Fruit fly (Drosophila melanogaster) whole organism, pupa: Measurements from ENCODE around the gene CG3308.

ENCODE experiments used
- CG10348 ChIP-seq: fragments of 200-800 bp; sonication (Bioruptor generic); IDR thresholded peaks from 2 replicates; pipeline ENCODE4 v1.3.6; 2022; ENCODE audit warnings: missing biosample characterization, missing genetic modification characterization
- CG12605 ChIP-seq: fragments of 200-800 bp; sonication (Bioruptor generic); IDR thresholded peaks from 2 replicates; pipeline ENCODE4 v1.3.6; 2022; ENCODE audit warnings: missing biosample characterization, missing genetic modification characterization
- CG13204 ChIP-seq: fragments of 200-800 bp; sonication (Bioruptor generic); optimal IDR thresholded peaks from 2 replicates; lab custom pipeline; 2018; ENCODE audit warnings: missing biosample characterization, mild to moderate bottlenecking, missing genetic modification characterization, moderate library complexity
- CG14655 ChIP-seq: fragments of 200-800 bp; sonication (Bioruptor generic); optimal IDR thresholded peaks from 3 replicates; lab custom pipeline; 2017; ENCODE audit warnings: mild to moderate bottlenecking, missing biosample characterization, missing genetic modification reagents, missing genetic modification characterization
- CG15710 ChIP-seq: fragments of 200-800 bp; sonication (Bioruptor generic); optimal IDR thresholded peaks from 2 replicates; lab custom pipeline; 2018; ENCODE audit warnings: missing biosample characterization, mild to moderate bottlenecking, missing genetic modification characterization, moderate library complexity
- CG17806 ChIP-seq: fragments of 200-800 bp; sonication (Bioruptor generic); optimal IDR thresholded peaks from 2 replicates; lab custom pipeline; 2018; ENCODE audit warnings: missing biosample characterization, mild to moderate bottlenecking, missing genetic modification characterization, moderate library complexity
- CG32121 ChIP-seq: fragments of 200-800 bp; sonication (Bioruptor generic); IDR thresholded peaks from 2 replicates; pipeline ENCODE4 v1.3.6; 2022; ENCODE audit warnings: missing biosample characterization, missing genetic modification characterization
- CG34367 ChIP-seq: fragments of 200-800 bp; sonication (Bioruptor generic); optimal IDR thresholded peaks from 2 replicates; lab custom pipeline; 2018; ENCODE audit warnings: missing biosample characterization, mild to moderate bottlenecking, missing genetic modification characterization
- CG4496 ChIP-seq: fragments of 200-800 bp; sonication (Bioruptor generic); IDR thresholded peaks from 3 replicates; pipeline ENCODE4 v1.3.6; 2022; ENCODE audit warnings: missing biosample characterization, missing genetic modification characterization
- CG8159 ChIP-seq: fragments of 200-800 bp; sonication (Bioruptor generic); optimal IDR thresholded peaks from 3 replicates; lab custom pipeline; 2018; ENCODE audit warnings: missing biosample characterization, mild to moderate bottlenecking, missing genetic modification characterization, moderate library complexity
- CG8301 ChIP-seq: fragments of 200-800 bp; sonication (Bioruptor generic); optimal IDR thresholded peaks from 2 replicates; lab custom pipeline; 2018; ENCODE audit warnings: missing biosample characterization, mild to moderate bottlenecking, missing genetic modification characterization
- CG9948 ChIP-seq: fragments of 200-800 bp; sonication (Bioruptor generic); optimal IDR thresholded peaks from 2 replicates; lab custom pipeline; 2018; ENCODE audit warnings: missing biosample characterization, mild to moderate bottlenecking, missing genetic modification characterization, moderate library complexity
- D1 ChIP-seq: fragments of 200-800 bp; sonication (Bioruptor generic); optimal IDR thresholded peaks from 2 replicates; lab custom pipeline; 2018; ENCODE audit warnings: missing biosample characterization, mild to moderate bottlenecking, missing genetic modification characterization, moderate library complexity
- EcR ChIP-seq: fragments of 200-800 bp; sonication (Bioruptor generic); optimal IDR thresholded peaks from 3 replicates; lab custom pipeline; 2019; ENCODE audit warnings: missing biosample characterization, missing genetic modification characterization, mild to moderate bottlenecking, moderate library complexity, missing genetic modification reagents
- Ets98B ChIP-seq: fragments of 200-800 bp; sonication (Bioruptor generic); IDR thresholded peaks from 2 replicates; pipeline ENCODE4 v1.3.6; 2022; ENCODE audit warnings: missing biosample characterization, missing genetic modification characterization
- Pif1A ChIP-seq: fragments of 200-800 bp; sonication (Bioruptor generic); optimal IDR thresholded peaks from 3 replicates; lab custom pipeline; 2016; ENCODE audit warnings: missing biosample characterization, missing genetic modification characterization
- Pif1B ChIP-seq: fragments of 200-800 bp; sonication (Bioruptor generic); optimal IDR thresholded peaks from 3 replicates; lab custom pipeline; 2016; ENCODE audit warnings: missing biosample characterization, missing genetic modification characterization
- Snoo ChIP-seq: fragments of 200-800 bp; sonication (Bioruptor generic); optimal IDR thresholded peaks from 3 replicates; lab custom pipeline; 2017; ENCODE audit warnings: missing biosample characterization, mild to moderate bottlenecking, missing genetic modification characterization, inconsistent platforms
- fd96Ca ChIP-seq: fragments of 200-800 bp; sonication (Bioruptor generic); IDR thresholded peaks from 3 replicates; pipeline ENCODE4 v1.3.6; 2022; ENCODE audit warnings: missing biosample characterization, missing genetic modification characterization
- gl ChIP-seq: fragments of 200-800 bp; sonication (Bioruptor generic); optimal IDR thresholded peaks from 2 replicates; lab custom pipeline; 2018; ENCODE audit warnings: missing biosample characterization, mild to moderate bottlenecking, missing genetic modification characterization
- rn ChIP-seq: fragments of 200-800 bp; sonication (Bioruptor generic); IDR thresholded peaks from 2 replicates; pipeline ENCODE4 v1.3.6; 2022; ENCODE audit warnings: missing biosample characterization, missing genetic modification characterization

The CG3308 gene

dm6 chr3R:21273427-21274038 is at the start of gene CG3308:
Gene CG3308, minus strand, starts transcription at chr3R:21273817.
- TF ChIP-seq CG12605 (GFP tag; lab: Robert Waterston, UW) = 0 out of 2 replicates have a peak, but pooled peaks have one; percentile 3
- TF ChIP-seq CG14655 (GFP tag; lab: Kevin White, UChicago) = no peak
- TF ChIP-seq CG32121 = no peak
- TF ChIP-seq CG13204 (GFP tag; lab: Kevin White, UChicago) = no peak

dm6 chr3R:21319120-21319519 is 45.5 kb upstream of the CG3308 start:
- TF ChIP-seq EcR = no peak
- TF ChIP-seq CG12605 (GFP tag; lab: Robert Waterston, UW) = no peak
- TF ChIP-seq CG10348 = no peak
- no peak for TF ChIP-seq CG15710 (tag; lab: Kevin White, UChicago)
- TF ChIP-seq CG14655 (GFP tag; lab: Kevin White, UChicago) = no peak

dm6 chr3R:21297387-21297956 is 23.9 kb upstream of the CG3308 start:
- TF ChIP-seq EcR (peak; percentile 27), CG12605 (GFP tag; lab: Robert Waterston, UW) (no peak), CG9948 (tag; lab: Kevin White, UChicago) (no peak), CG17806 (tag; lab: Kevin White, UChicago) (no peak), CG34367 (tag; lab: Kevin White, UChicago) (peak; percentile 7), CG4496 (GFP tag; lab: Robert Waterston, UW) (no peak), Pif1B (GFP tag; lab: Kevin White, UChicago) (peak; percentile 55), CG8159 (tag; lab: Kevin White, UChicago) (no peak), CG14655 (GFP tag; lab: Kevin White, UChicago) (peak; percentile 8), Pif1A (GFP tag; lab: Kevin White, UChicago) (peak; percentile 63), Snoo (tag; lab: Kevin White, UChicago) (peak; percentile 8), CG8301 (tag; lab: Kevin White, UChicago) (peak; percentile 5), gl (peak; percentile 9)

- TF ChIP-seq EcR = no peak
- no peak for TF ChIP-seq gl
- TF ChIP-seq CG13204 (GFP tag; lab: Kevin White, UChicago) = no peak
- no peak for TF ChIP-seq CG14655 (GFP tag; lab: Kevin White, UChicago)
- TF ChIP-seq CG9948 (tag; lab: Kevin White, UChicago) = no peak
- no peak for TF ChIP-seq Ets98B (GFP tag; lab: Robert Waterston, UW)
- TF ChIP-seq CG8301 (tag; lab: Kevin White, UChicago) = no peak
- TF ChIP-seq CG4496 (GFP tag; lab: Robert Waterston, UW) = no peak
- TF ChIP-seq D1 (tag; lab: Kevin White, UChicago) = no peak
- TF ChIP-seq CG34367 (tag; lab: Kevin White, UChicago) = no peak
- TF ChIP-seq CG32121 = no peak
Observed at dm6 chr3R:21296728-21297386, 23.2 kb upstream of the CG3308 start.

dm6 chr3R:21296038-21296727 is 22.6 kb upstream of the CG3308 start:
- peak; percentile 91 for TF ChIP-seq CG17806 (tag; lab: Kevin White, UChicago)
- TF ChIP-seq Pif1B (GFP tag; lab: Kevin White, UChicago) = peak; percentile 93
- no peak for TF ChIP-seq CG4496 (GFP tag; lab: Robert Waterston, UW)
- TF ChIP-seq Pif1A (GFP tag; lab: Kevin White, UChicago) = peak; percentile 90
- peak; percentile 78 for TF ChIP-seq D1 (tag; lab: Kevin White, UChicago)
- peak; percentile 93 for TF ChIP-seq CG34367 (tag; lab: Kevin White, UChicago)
- TF ChIP-seq CG13204 (GFP tag; lab: Kevin White, UChicago) = peak; percentile 86
- TF ChIP-seq CG12605 (GFP tag; lab: Robert Waterston, UW) = no peak
- TF ChIP-seq CG10348 = no peak
- peak; percentile 83 for TF ChIP-seq gl
- no peak for TF ChIP-seq Ets98B (GFP tag; lab: Robert Waterston, UW)
- TF ChIP-seq Snoo (tag; lab: Kevin White, UChicago) = peak; percentile 88
- TF ChIP-seq fd96Ca (GFP tag; lab: Robert Waterston, UW) = no peak
- TF ChIP-seq CG14655 (GFP tag; lab: Kevin White, UChicago) = peak; percentile 95
- TF ChIP-seq CG8301 (tag; lab: Kevin White, UChicago) = peak; percentile 92
- TF ChIP-seq rn = no peak
- TF ChIP-seq CG32121 = no peak
- TF ChIP-seq CG8159 (tag; lab: Kevin White, UChicago) = peak; percentile 95
- peak; percentile 36 for TF ChIP-seq EcR
- peak; percentile 93 for TF ChIP-seq CG9948 (tag; lab: Kevin White, UChicago)
- peak; percentile 92 for TF ChIP-seq CG15710 (tag; lab: Kevin White, UChicago)
